Fruit fly (Drosophila melanogaster): ENCODE data around the gene CG34106.

CG34106 gene

DNA sequence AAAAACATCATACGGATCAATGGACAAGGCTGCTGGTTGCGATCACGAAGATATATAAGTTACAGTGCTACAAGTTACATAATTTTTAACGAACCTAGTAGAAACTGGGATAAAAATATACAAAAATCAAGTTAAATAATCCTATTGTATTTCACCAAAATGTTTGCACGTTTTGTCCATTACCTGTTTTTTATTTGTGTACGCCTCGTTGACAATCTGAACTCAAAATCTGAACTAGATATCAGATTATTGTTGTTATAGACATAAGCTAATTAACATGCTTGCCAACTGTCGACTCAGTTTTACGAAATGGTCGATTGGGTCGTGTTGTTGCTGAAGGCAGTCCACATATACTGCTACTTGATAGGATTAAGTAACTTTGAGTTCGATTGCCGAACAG lies 47.6 kb downstream of the CG34106 start, which contains the start of gene Gr36b:
TSS of gene Gr36b (plus strand) at position 301 of the 400 bp plus-strand sequence.
- TF ChIP-seq N (GFP tag; optimal IDR thresholded peaks at IDR 0.05) (no peak), foxo (GFP tag; optimal IDR thresholded peaks at IDR 0.05) (no peak), usp (GFP tag; optimal IDR thresholded peaks at IDR 0.05) (no peak), tai (GFP tag; optimal IDR thresholded peaks at IDR 0.05) (no peak), dsf (GFP tag; optimal IDR thresholded peaks at IDR 0.05; ENCODE audit: borderline replicate concordance) (no peak), lola (GFP tag; optimal IDR thresholded peaks at IDR 0.05) (no peak), sv (GFP tag; optimal IDR thresholded peaks at IDR 0.05) (no peak), psq (GFP tag; optimal IDR thresholded peaks at IDR 0.05) (no peak), brk (GFP tag; optimal IDR thresholded peaks at IDR 0.05) (no peak), ey (GFP tag; optimal IDR thresholded peaks at IDR 0.05) (no peak), h (GFP tag; optimal IDR thresholded peaks at IDR 0.05) (no peak), Rel (GFP tag; optimal IDR thresholded peaks at IDR 0.05) (no peak), Rel (tag; optimal IDR thresholded peaks at IDR 0.05) (no peak), woc (GFP tag; optimal IDR thresholded peaks at IDR 0.05) (no peak)

DNA sequence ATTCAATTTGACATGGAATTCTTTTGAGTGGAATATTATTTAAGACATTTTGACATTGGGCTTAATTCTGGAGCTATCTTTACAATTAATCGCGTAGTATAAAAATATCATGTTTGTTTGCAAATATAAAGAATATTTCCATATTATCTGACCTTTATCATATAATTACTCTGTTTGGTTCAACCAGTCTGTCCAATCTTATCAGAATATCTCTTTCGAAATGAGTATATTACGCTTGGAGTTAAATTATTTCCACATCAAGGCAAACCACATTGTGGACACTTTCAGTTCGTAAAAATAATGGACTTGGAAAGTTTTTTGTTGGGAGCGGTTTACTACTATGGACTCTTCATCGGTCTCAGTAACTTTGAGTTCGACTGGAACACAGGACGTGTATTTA lies 49.2 kb downstream of the CG34106 start, which contains the start of gene Gr36c:
TSS of gene Gr36c (plus strand) at position 301 of the 400 bp plus-strand sequence.
- TF ChIP-seq CrebA (GFP tag; optimal IDR thresholded peaks at IDR 0.05; ENCODE audit: borderline replicate concordance) (no peak), Jra (GFP tag; optimal IDR thresholded peaks at IDR 0.05) (no peak), Hr83 (GFP tag; optimal IDR thresholded peaks at IDR 0.05; ENCODE audit: poor library complexity, severe bottlenecking) (no peak), jim (GFP tag; optimal IDR thresholded peaks at IDR 0.05) (no peak), Myc (optimal IDR thresholded peaks at IDR 0.05) (no peak), pan (optimal IDR thresholded peaks at IDR 0.05) (no peak), N (GFP tag; optimal IDR thresholded peaks at IDR 0.05) (no peak), lola (GFP tag; optimal IDR thresholded peaks at IDR 0.05) (no peak), HLH106 (tag; optimal IDR thresholded peaks at IDR 0.05) (no peak), rgr (GFP tag; optimal IDR thresholded peaks at IDR 0.05) (no peak), ey (GFP tag; optimal IDR thresholded peaks at IDR 0.05) (no peak), GATAd (GFP tag; optimal IDR thresholded peaks at IDR 0.05) (no peak), CG32264 (GFP tag; optimal IDR thresholded peaks at IDR 0.05) (no peak), foxo (GFP tag; optimal IDR thresholded peaks at IDR 0.05) (no peak)

DNA sequence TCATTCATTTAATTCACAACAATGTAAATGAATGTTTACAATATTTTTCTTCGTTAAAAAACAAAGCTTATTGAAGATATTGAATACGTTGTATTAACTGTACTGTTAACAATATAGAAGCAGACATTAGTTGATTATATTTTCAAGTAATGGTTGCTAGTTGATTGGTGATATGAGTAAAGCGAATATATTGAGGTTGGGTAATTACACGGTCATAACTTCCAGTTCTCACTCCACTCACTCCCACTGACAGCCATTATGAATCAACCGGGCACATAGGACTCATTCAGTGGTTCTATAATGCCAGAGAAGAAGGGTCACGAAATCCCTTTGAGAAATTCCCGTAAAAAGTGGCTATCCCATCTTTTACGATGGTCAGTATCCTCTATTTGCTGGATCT lies 50.8 kb downstream of the CG34106 start, which contains the start of gene Grl36a:
TSS of gene Grl36a (plus strand) at position 301 of the 400 bp plus-strand sequence.
- TF ChIP-seq Myc (optimal IDR thresholded peaks at IDR 0.05) = no peak
- TF ChIP-seq woc (GFP tag; optimal IDR thresholded peaks at IDR 0.05) = no peak
- no peak for TF ChIP-seq Abd-B (GFP tag; optimal IDR thresholded peaks at IDR 0.05)
- TF ChIP-seq CG9705 (GFP tag; optimal IDR thresholded peaks at IDR 0.05) = no peak
- TF ChIP-seq usp (GFP tag; optimal IDR thresholded peaks at IDR 0.05) = no peak
- TF ChIP-seq foxo (GFP tag; optimal IDR thresholded peaks at IDR 0.05) = no peak
- no peak for TF ChIP-seq dmrt93B (GFP tag; optimal IDR thresholded peaks at IDR 0.05)
- no peak for TF ChIP-seq Hr78 (GFP tag; optimal IDR thresholded peaks at IDR 0.05)
- TF ChIP-seq Sp1 (GFP tag; optimal IDR thresholded peaks at IDR 0.05) = no peak
- no peak for TF ChIP-seq GATAd (GFP tag; optimal IDR thresholded peaks at IDR 0.05)

DNA sequence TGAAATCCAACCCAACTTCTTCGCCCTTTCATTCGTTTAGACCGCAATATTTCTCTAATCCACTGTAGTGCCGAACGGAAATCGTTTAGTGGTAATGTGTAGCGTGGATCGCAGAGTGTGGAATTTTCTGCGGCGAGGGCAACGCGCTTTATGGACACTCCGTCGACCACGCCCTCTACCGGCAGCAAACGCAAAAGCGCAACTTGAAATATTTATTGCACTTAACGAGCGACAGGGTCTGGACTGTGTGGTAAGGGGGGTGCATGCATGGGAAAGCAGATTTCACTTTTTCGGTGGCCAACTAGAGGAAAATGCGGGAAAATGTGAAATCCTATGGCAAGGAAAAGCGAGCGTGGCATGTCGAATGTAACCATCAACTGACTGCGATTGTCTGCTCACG lies 64.4 kb downstream of the CG34106 start:
- TF ChIP-seq Jra (GFP tag; optimal IDR thresholded peaks at IDR 0.05) = no peak
- TF ChIP-seq tai (GFP tag; optimal IDR thresholded peaks at IDR 0.05) = no peak
- TF ChIP-seq Mio (GFP tag; optimal IDR thresholded peaks at IDR 0.05) = no peak
- TF ChIP-seq Abd-B (GFP tag; optimal IDR thresholded peaks at IDR 0.05) = no peak
- TF ChIP-seq br (GFP tag; optimal IDR thresholded peaks at IDR 0.05) = no peak
- TF ChIP-seq dmrt93B (GFP tag; optimal IDR thresholded peaks at IDR 0.05) = no peak
- no peak for TF ChIP-seq HLH106 (tag; optimal IDR thresholded peaks at IDR 0.05)
- no peak for TF ChIP-seq CG32264 (GFP tag; optimal IDR thresholded peaks at IDR 0.05)
- TF ChIP-seq Dfd (GFP tag; optimal IDR thresholded peaks at IDR 0.05) = no peak
- TF ChIP-seq pan (optimal IDR thresholded peaks at IDR 0.05) = no peak
- no peak for TF ChIP-seq brk (GFP tag; optimal IDR thresholded peaks at IDR 0.05)
- no peak for TF ChIP-seq GATAd (GFP tag; optimal IDR thresholded peaks at IDR 0.05)
- no peak for TF ChIP-seq CrebA (GFP tag; optimal IDR thresholded peaks at IDR 0.05; ENCODE audit: borderline replicate concordance)
- TF ChIP-seq fru (GFP tag; optimal IDR thresholded peaks at IDR 0.05) = no peak
- no peak for TF ChIP-seq CG9705 (GFP tag; optimal IDR thresholded peaks at IDR 0.05)
- TF ChIP-seq Sp1 (GFP tag; optimal IDR thresholded peaks at IDR 0.05) = no peak
- no peak for TF ChIP-seq dsf (GFP tag; optimal IDR thresholded peaks at IDR 0.05; ENCODE audit: borderline replicate concordance)
- TF ChIP-seq foxo (GFP tag; optimal IDR thresholded peaks at IDR 0.05) = no peak
- no peak for TF ChIP-seq h (GFP tag; optimal IDR thresholded peaks at IDR 0.05)
- TF ChIP-seq ey (GFP tag; optimal IDR thresholded peaks at IDR 0.05) = no peak

DNA sequence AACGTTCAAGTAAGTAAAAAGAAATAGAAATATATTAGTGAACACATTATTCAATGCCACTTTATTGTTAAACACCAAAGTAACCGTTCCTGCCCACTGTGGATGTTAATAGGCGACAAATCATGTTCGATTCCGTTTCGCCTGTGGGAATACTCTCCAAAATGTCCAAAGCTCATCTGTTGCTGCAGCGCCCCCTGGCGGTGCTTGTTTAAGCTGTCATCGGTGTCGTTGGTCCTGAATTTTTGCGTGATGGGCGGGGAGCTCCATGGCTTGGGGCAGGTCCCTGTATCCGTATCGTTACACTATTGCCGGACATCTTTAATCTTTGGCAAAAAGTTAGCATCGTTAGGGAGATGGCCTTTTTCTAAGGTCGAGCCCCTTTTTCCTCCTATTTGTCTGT lies 71.0 kb downstream of the CG34106 start:
- TF ChIP-seq jim (GFP tag; optimal IDR thresholded peaks at IDR 0.05) (no peak), Jra (GFP tag; optimal IDR thresholded peaks at IDR 0.05) (no peak), fru (GFP tag; optimal IDR thresholded peaks at IDR 0.05) (no peak), Sp1 (GFP tag; optimal IDR thresholded peaks at IDR 0.05) (no peak), N (GFP tag; optimal IDR thresholded peaks at IDR 0.05) (no peak), dsf (GFP tag; optimal IDR thresholded peaks at IDR 0.05; ENCODE audit: borderline replicate concordance) (no peak), HLH106 (tag; optimal IDR thresholded peaks at IDR 0.05) (no peak), GATAd (GFP tag; optimal IDR thresholded peaks at IDR 0.05) (no peak)

Data from whole organism, wandering third instar larva.